Worm (Caenorhabditis elegans) whole organism, L3 larva: ENCODE data around the gene str-14.

Experiments used
- ama-1 ChIP-seq: fragments of 150-350 bp; optimal IDR thresholded peaks from 2 replicates; lab custom pipeline; 2018
- fos-1 ChIP-seq: fragments of 150-350 bp; optimal IDR thresholded peaks from 2 replicates; lab custom pipeline; 2014; ENCODE audit warnings: missing biosample characterization, missing genetic modification characterization
- jun-1 ChIP-seq: fragments of 150-350 bp; optimal IDR thresholded peaks from 2 replicates; lab custom pipeline; 2014; ENCODE audit warnings: missing biosample characterization, missing genetic modification reagents, missing genetic modification characterization
- nhr-28 ChIP-seq: fragments of 150-350 bp; optimal IDR thresholded peaks from 2 replicates; lab custom pipeline; 2014; ENCODE audit warnings: missing biosample characterization, missing genetic modification characterization
- pqm-1 ChIP-seq: fragments of 150-350 bp; optimal IDR thresholded peaks from 2 replicates; lab custom pipeline; 2017; ENCODE audit warnings: missing biosample characterization, missing genetic modification characterization, inconsistent platforms
- snpc-4 ChIP-seq: fragments of 150-350 bp; optimal IDR thresholded peaks from 2 replicates; lab custom pipeline; 2014; ENCODE audit warnings: missing biosample characterization, missing genetic modification characterization
- tbx-2 ChIP-seq: sonication (generic microtip); optimal IDR thresholded peaks from 2 replicates; lab custom pipeline; 2016; ENCODE audit warnings: mild to moderate bottlenecking, missing genetic modification characterization, missing compliant biosample characterization
- unc-62 ChIP-seq: fragments of 150-350 bp; sonication (generic microtip); optimal IDR thresholded peaks from 4 replicates; lab custom pipeline; 2014; ENCODE audit warnings: missing biosample characterization, missing genetic modification reagents, missing genetic modification characterization
- ztf-11 ChIP-seq: fragments of 150-350 bp; optimal IDR thresholded peaks from 2 replicates; lab custom pipeline; 2014; ENCODE audit warnings: missing biosample characterization, missing genetic modification characterization

ce11 chrV:16429503-16429902 lies 25.5 kb downstream of the str-14 start, which contains the start of gene F26D2.10:
- TF ChIP-seq unc-62 (GFP tag; lab: Kevin White, UChicago) (no peak), tbx-2 (tag; lab: Kevin White, UChicago) (no peak), nhr-28 (tag; lab: Kevin White, UChicago) (no peak), pqm-1 (no peak), jun-1 (no peak), ztf-11 (tag; lab: Kevin White, UChicago) (no peak), snpc-4 (no peak), ama-1 (lab: Kevin White, UChicago) (no peak), fos-1 (tag; lab: Kevin White, UChicago) (no peak)
